Worm (Caenorhabditis elegans): ENCODE measurements around the gene hsp-3.
A peak's percentile ranks its signal among the peaks of the same experiment; 100 is the strongest.

Gene hsp-3

DNA sequence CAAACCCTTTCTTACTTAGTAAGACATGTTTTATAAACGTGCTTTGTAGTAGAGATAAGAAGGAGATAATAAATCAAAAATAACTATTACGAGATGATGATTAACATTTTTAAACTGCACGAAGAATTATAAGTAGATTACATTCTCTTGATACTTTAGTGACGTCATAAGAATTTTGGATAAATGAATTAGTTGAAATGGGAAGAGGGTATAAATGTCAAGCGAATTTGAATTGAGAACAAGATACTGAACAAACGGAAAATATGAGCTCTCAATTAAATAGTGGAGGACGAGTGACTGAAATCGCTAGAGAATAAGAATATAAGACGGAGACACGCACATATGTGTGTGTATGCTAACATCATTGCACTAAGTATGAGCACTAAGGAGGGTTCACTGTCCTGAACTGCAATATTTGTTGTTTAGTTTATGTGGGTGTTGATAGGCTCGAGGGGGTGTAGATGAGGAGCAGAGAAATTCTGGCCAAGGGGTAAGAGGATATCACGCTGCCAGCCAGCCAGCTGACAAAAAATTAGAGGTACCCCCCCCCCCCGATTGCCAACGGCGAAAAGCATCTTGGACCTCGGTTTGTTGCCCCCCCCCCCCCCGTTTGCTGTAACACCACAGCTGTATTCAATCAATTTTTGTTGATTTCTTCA, 51.4 kb downstream of the hsp-3 start:
- TF ChIP-seq lin-29 (GFP tag; IDR thresholded peaks at IDR 0.05) (no peak), spr-3 (GFP tag; optimal IDR thresholded peaks at IDR 0.05) (no peak), unc-62 (GFP tag; optimal IDR thresholded peaks at IDR 0.05 in 1 of 2) (peak in 1 of 2 experiments; percentile 74), unc-62 (tag; optimal IDR thresholded peaks at IDR 0.05) (no peak), daf-16 (GFP tag; optimal IDR thresholded peaks at IDR 0.05) (peak in 1 of 2 experiments; percentile 22), daf-16 (tag; optimal IDR thresholded peaks at IDR 0.05) (no peak), mxl-3 (GFP tag; optimal IDR thresholded peaks at IDR 0.05) (peak; percentile 2), set-16 (GFP tag; IDR thresholded peaks at IDR 0.05) (peak; percentile 78), aha-1 (tag) (peak; percentile 73)

DNA sequence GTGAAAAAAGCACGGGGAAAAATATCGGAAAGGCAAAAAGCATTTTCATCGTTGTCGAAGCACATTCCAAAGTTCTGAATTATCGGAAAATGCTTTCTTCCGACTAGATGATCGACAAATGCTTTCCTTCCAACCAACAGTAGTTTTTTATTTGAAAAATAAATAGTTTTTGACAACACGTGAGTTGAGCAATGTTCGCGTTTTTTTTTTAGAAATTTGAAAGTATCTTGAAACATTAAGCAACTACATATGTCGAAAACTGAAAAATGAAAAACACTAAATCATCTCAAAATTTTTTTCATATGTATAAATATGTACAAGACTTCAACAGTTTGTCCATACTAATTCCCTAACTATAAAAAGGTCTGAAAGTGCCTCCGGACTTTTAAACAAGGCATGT, 52.4 kb downstream of the hsp-3 start, which contains the start of gene hsp-25:
hsp-25 (minus strand) TSS at position 101 of the 400 bp plus-strand sequence.
- peak in 1 of 2 experiments; percentile 72 for TF ChIP-seq unc-62 (GFP tag; optimal IDR thresholded peaks at IDR 0.05 in 1 of 2)
- no peak for TF ChIP-seq unc-62 (tag; optimal IDR thresholded peaks at IDR 0.05)
- no peak for TF ChIP-seq T20F7.1 (GFP tag; optimal IDR thresholded peaks at IDR 0.05)
- TF ChIP-seq aha-1 (tag), result peak; percentile 29
